Fruit fly (Drosophila melanogaster) whole organism, embryonic: Measurements from ENCODE around the gene Papss.

Source experiments
- CG6765 ChIP-seq: fragments of 200-800 bp; sonication (Bioruptor generic); optimal IDR thresholded peaks from 3 replicates; lab custom pipeline; 2017; ENCODE audit warnings: missing biosample characterization, mild to moderate bottlenecking, missing genetic modification characterization
- HLH4C ChIP-seq: fragments of 200-800 bp; sonication (Bioruptor generic); IDR thresholded peaks from 3 replicates; pipeline ENCODE4 v1.3.6; 2022; ENCODE audit warnings: missing biosample characterization, missing genetic modification characterization; ENCODE audit not compliant: partially characterized antibody
- chn ChIP-seq: fragments of 200-800 bp; sonication (Bioruptor generic); optimal IDR thresholded peaks from 2 replicates; lab custom pipeline; 2016; ENCODE audit warnings: missing biosample characterization, missing genetic modification characterization
- h ChIP-seq: fragments of >200 bp; optimal IDR thresholded peaks from 2 replicates; lab custom pipeline; 2017
- sob ChIP-seq: fragments of 200-800 bp; sonication (Bioruptor generic); IDR thresholded peaks from 2 replicates; pipeline ENCODE4 v1.3.6; 2022; ENCODE audit warnings: missing biosample characterization, missing genetic modification characterization

DNA sequence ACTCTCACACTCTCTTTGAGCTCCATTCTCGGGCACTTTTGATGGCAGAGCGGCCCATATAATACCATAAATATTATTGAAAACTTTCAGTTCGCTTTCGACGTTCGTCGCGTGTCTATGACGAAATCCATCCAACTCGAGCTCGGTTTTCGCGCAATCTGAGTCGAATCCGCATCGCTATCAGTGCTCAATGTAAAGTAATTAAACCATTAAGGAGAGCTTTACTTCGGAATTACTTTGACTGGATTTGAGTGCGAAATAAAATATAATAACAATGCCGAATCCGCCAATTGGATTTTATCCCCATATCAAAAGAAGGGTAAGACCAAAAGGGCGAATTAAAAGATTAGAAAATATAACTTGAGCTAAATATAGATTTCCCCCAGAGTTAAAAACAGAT, 3.0 kb downstream of the Papss start:
- TF ChIP-seq HLH4C (GFP tag; lab: Robert Waterston, UW) (no peak), sob (no peak), chn (no peak), CG6765 (GFP tag; lab: Kevin White, UChicago) (no peak), h (no peak)
